Worm (Caenorhabditis elegans): ENCODE measurements around the gene F53B2.5.
"Not testable (repeated sequence)": the region's sequence is repeated elsewhere in the genome, so short reads cannot be mapped to it uniquely, and the experiment has no call there.

F53B2.5 gene

DNA sequence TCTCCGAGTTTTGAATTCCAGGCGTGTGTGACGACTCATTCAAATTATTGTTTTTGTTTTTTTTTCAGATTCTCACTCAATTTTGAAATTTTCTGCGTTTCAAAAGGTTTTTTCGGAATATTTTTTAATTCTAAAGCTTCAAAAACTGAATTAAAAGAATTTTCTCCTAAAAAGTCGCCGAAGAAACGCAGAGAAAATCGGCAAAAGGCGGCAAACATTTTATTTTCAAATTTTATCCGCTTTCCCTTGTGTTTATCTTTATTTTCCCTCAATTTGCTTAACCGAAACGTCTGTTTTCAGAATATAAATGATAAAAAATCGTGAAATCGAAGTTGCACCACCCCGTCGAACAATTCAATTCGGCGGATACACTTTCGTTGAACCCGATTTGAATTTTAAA, 40.5 kb downstream of the F53B2.5 start, which contains the start of gene him-6:
Gene him-6 (plus strand): TSS at position 301 of the 400 bp plus-strand sequence.
- no peak for TF ChIP-seq lin-11 (tag; optimal IDR thresholded peaks at IDR 0.05)

DNA sequence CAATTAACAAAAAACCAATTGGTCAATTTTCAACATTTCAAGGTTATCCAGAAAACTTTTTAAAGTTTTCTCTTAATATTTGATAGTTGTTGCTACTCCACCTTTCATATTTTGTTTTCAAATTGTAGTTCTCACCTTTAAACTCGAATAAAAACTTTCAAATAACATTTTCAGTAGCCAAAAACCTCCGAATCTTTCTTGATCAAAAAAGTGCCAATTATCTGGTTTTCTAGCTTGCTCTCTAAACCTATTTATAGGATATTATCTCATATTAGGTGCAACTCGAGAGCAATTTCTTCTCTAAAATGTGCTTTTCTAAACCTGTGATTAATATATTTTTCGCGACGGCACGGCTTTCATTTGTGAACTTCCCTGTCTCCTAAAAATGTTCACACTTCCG, 43.8 kb downstream of the F53B2.5 start, which contains the start of gene sru-26:
Gene sru-26 (plus strand): TSS at position 301 of the 400 bp plus-strand sequence.
- TF ChIP-seq Y55F3AM.14 (GFP tag; optimal IDR thresholded peaks at IDR 0.05): no peak
- no peak for TF ChIP-seq ztf-4 (tag; optimal IDR thresholded peaks at IDR 0.05)
- TF ChIP-seq lin-39 (tag; optimal IDR thresholded peaks at IDR 0.05): no peak
- no peak for TF ChIP-seq mdl-1 (tag; optimal IDR thresholded peaks at IDR 0.05)
- no peak for TF ChIP-seq nhr-11 (tag; optimal IDR thresholded peaks at IDR 0.05)
- TF ChIP-seq crh-2 (tag; optimal IDR thresholded peaks at IDR 0.05): no peak
- TF ChIP-seq aly-2 (tag; optimal IDR thresholded peaks at IDR 0.05): no peak
- no peak for TF ChIP-seq nhr-25 (tag; optimal IDR thresholded peaks at IDR 0.05)
- no peak for TF ChIP-seq snpc-4 (tag; optimal IDR thresholded peaks at IDR 0.05)
- TF ChIP-seq ceh-16 (tag; optimal IDR thresholded peaks at IDR 0.05): no peak
- no peak for TF ChIP-seq dmd-4 (tag; optimal IDR thresholded peaks at IDR 0.05)
- TF ChIP-seq unc-39 (tag; optimal IDR thresholded peaks at IDR 0.05): no peak

DNA sequence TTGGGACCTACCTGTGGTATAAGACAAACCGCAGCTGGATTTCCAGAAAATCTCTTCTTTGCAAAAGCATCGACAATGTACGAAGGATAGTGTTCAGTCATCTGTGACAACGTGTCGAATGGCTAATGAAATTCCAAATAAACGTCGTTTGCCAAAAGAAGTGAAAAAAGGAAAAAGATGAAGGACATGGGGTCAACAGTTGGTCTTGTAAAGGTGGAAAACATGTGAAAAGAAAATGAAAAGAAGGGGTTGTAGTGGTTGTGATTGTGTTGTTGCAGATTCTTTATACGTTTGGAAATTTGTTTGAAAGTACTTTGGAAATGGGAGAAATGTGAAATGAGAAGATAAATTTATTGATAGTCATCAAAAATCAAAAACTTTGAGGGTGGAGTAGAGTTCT, 46.5 kb downstream of the F53B2.5 start, which contains the start of gene T04A11.4:
Gene T04A11.4 (minus strand): TSS at position 101 of the 400 bp plus-strand sequence.
- TF ChIP-seq Y55F3AM.14 (GFP tag; optimal IDR thresholded peaks at IDR 0.05); lin-39 (tag; optimal IDR thresholded peaks at IDR 0.05); ZK546.5 (tag; optimal IDR thresholded peaks at IDR 0.05): not testable (repeated sequence)

DNA sequence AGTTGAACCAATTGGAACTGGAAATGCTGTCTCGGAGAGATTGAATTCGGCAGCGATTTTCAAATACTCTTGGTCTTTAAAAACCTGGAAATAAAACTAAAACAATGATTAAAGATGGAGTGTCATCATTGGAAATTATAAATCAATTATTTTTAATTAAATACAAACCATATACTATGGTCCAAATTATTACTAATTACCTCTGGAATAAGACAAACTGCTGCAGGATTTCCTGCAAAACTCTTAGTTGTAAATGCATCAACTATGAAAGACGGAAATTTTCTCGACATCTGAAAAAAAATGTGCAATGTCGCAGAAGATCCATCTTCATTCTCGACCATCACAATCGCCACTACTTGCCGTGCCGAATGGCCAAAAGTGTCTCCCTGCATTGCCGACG, 52.2 kb downstream of the F53B2.5 start, which contains the start of gene igdb-1:
Gene igdb-1 (plus strand): TSS at position 301 of the 400 bp plus-strand sequence.
- not testable (repeated sequence) for TF ChIP-seq lin-39, peb-1, nhr-10 (tag; optimal IDR thresholded peaks at IDR 0.05)
